Worm (Caenorhabditis elegans): Measurements from ENCODE around the gene ech-1.1.

ech-1.1 gene

ce11 chrV:15384733-15385132 lies 23.4 kb upstream of the ech-1.1 start, which contains the start of gene str-102:
TSS of gene str-102 (plus strand) at chrV:15385033.
- no peak for TF ChIP-seq unc-62 (GFP tag; optimal IDR thresholded peaks at IDR 0.05)
- no peak for TF ChIP-seq lin-15B (tag; optimal IDR thresholded peaks at IDR 0.05)
- no peak for TF ChIP-seq nhr-237 (tag; optimal IDR thresholded peaks at IDR 0.05)
- TF ChIP-seq ceh-82 (tag; optimal IDR thresholded peaks at IDR 0.05) = no peak
- TF ChIP-seq ceh-16 (tag; optimal IDR thresholded peaks at IDR 0.05) = no peak
- TF ChIP-seq fos-1 (tag; optimal IDR thresholded peaks at IDR 0.05) = no peak
- no peak for TF ChIP-seq fkh-2 (tag; optimal IDR thresholded peaks at IDR 0.05)
- TF ChIP-seq nhr-23 (tag; optimal IDR thresholded peaks at IDR 0.05) = no peak
- TF ChIP-seq elt-1 (tag; optimal IDR thresholded peaks at IDR 0.05) = no peak
- no peak for TF ChIP-seq nhr-28 (tag; optimal IDR thresholded peaks at IDR 0.05)

ce11 chrV:15383739-15384138 lies 22.4 kb upstream of the ech-1.1 start, which contains the start of gene str-88:
TSS of gene str-88 (minus strand) at chrV:15383839.
- TF ChIP-seq R02D3.7 (tag; optimal IDR thresholded peaks at IDR 0.05) (no peak), daf-12 (tag; optimal IDR thresholded peaks at IDR 0.05) (no peak), pha-4 (tag; optimal IDR thresholded peaks at IDR 0.05) (no peak), nfya-1 (tag; optimal IDR thresholded peaks at IDR 0.05; ENCODE audit: insufficient read depth) (no peak), ceh-82 (tag; optimal IDR thresholded peaks at IDR 0.05) (no peak), nhr-25 (tag; optimal IDR thresholded peaks at IDR 0.05) (no peak), lsy-12 (tag; optimal IDR thresholded peaks at IDR 0.05) (no peak), ceh-9 (tag; optimal IDR thresholded peaks at IDR 0.05) (no peak), ZK546.5 (tag; optimal IDR thresholded peaks at IDR 0.05) (no peak), egl-27 (tag; optimal IDR thresholded peaks at IDR 0.05) (no peak)

DNA sequence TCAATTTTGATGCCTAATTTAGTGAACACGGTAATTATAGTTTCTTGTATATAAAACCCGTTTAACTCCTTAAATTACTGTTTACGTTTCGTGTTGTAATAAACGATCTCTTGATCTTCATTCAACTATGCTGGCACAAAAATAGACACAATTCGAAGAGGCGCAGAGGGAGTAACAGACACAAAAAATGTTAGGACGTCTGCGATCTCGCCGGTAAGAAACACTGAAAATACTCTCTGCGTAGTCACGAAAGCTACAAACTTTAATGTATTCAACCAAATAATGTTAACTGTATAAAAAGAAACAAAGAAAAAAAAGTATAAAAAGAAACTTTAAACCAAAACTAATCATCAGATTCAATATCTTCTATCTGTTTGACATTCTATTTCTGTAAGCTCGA lies 19.5 kb upstream of the ech-1.1 start, which contains the start of gene dhs-23:
TSS of gene dhs-23 (plus strand) at position 363 of the 400 bp plus-strand sequence.
- no peak for TF ChIP-seq ceh-82 (tag; optimal IDR thresholded peaks at IDR 0.05)
- TF ChIP-seq ceh-16 (tag; optimal IDR thresholded peaks at IDR 0.05) = no peak
- no peak for TF ChIP-seq elt-3 (tag; optimal IDR thresholded peaks at IDR 0.05)
- TF ChIP-seq egl-5 (tag; optimal IDR thresholded peaks at IDR 0.05) = no peak
- TF ChIP-seq nhr-43 (tag; optimal IDR thresholded peaks at IDR 0.05; ENCODE audit: poor library complexity, severe bottlenecking) = no peak
- no peak for TF ChIP-seq fkh-10 (GFP tag; optimal IDR thresholded peaks at IDR 0.05)
- no peak for TF ChIP-seq ceh-28 (tag; optimal IDR thresholded peaks at IDR 0.05)
- TF ChIP-seq zag-1 (tag; optimal IDR thresholded peaks at IDR 0.05) = no peak

DNA sequence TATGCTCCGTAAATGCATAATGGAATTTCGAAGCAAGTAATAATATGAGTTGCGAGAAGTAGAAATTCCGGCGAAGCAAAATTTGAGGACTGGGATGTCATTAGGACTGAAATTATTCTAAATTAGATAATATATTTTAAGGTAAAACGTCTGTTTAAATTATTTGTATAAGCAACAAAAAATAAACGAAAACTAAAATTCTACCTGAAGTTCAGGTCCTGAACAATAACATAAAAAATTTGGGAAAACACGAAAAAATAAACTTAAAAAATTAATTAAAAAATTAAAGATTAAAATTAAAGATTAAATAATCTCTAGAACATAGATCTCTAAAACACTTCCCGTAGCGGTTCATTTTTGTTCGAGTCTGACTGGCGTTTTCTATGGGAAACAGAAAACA lies 18.5 kb upstream of the ech-1.1 start, which contains the start of gene srh-251:
TSS of gene srh-251 (minus strand) at position 101 of the 400 bp plus-strand sequence.
- no peak for TF ChIP-seq ama-1 (optimal IDR thresholded peaks at IDR 0.05)
- TF ChIP-seq nhr-28 (tag; optimal IDR thresholded peaks at IDR 0.05) = no peak

- no peak for TF ChIP-seq zag-1 (tag; optimal IDR thresholded peaks at IDR 0.05)
- no peak for TF ChIP-seq elt-3 (tag; optimal IDR thresholded peaks at IDR 0.05)
- TF ChIP-seq nhr-43 (tag; optimal IDR thresholded peaks at IDR 0.05; ENCODE audit: poor library complexity, severe bottlenecking) = no peak
- no peak for TF ChIP-seq aly-2 (tag; optimal IDR thresholded peaks at IDR 0.05)
- TF ChIP-seq daf-12 (tag; optimal IDR thresholded peaks at IDR 0.05) = no peak
- TF ChIP-seq ceh-9 (tag; optimal IDR thresholded peaks at IDR 0.05) = no peak
- TF ChIP-seq elt-1 (tag; optimal IDR thresholded peaks at IDR 0.05) = no peak
- no peak for TF ChIP-seq tbx-2 (tag; optimal IDR thresholded peaks at IDR 0.05)
- no peak for TF ChIP-seq ZK546.5 (tag; optimal IDR thresholded peaks at IDR 0.05)
- TF ChIP-seq unc-62 (GFP tag; optimal IDR thresholded peaks at IDR 0.05) = no peak
- no peak for TF ChIP-seq mml-1 (tag; optimal IDR thresholded peaks at IDR 0.05)
- TF ChIP-seq ceh-82 (tag; optimal IDR thresholded peaks at IDR 0.05) = no peak
- no peak for TF ChIP-seq nhr-25 (tag; optimal IDR thresholded peaks at IDR 0.05)
- no peak for TF ChIP-seq nhr-67 (tag; optimal IDR thresholded peaks at IDR 0.05)
- no peak for TF ChIP-seq ceh-16 (tag; optimal IDR thresholded peaks at IDR 0.05)
Observed at ce11 chrV:15377903-15378302, 16.6 kb upstream of the ech-1.1 start, which contains the start of gene srh-122. TSS of gene srh-122 (minus strand) at chrV:15378003.

DNA sequence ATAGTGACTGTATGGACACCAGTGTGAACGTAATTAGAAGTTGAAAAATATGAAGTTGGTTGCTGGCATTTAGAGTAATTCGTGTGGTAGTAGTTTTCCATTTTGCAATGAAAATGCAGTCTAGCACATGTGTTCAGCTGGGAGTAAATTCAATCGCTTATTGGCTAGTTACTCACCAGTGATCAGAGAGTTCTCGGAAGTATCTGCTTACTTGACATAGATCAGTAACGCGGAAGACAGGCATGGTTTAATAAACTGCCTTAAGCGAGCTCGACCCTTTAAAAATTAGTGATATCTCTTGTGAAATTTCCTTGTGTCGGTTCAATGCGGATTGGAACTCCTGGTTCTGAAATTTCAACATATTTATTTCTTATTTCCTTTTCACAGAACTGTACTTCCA lies 14.9 kb upstream of the ech-1.1 start, which contains the start of gene srh-52:
TSS of gene srh-52 (minus strand) at position 101 of the 400 bp plus-strand sequence.
- no peak for TF ChIP-seq aly-2 (tag; optimal IDR thresholded peaks at IDR 0.05)
- no peak for TF ChIP-seq nhr-237 (tag; optimal IDR thresholded peaks at IDR 0.05)
- TF ChIP-seq fkh-10 (GFP tag; optimal IDR thresholded peaks at IDR 0.05) = no peak
- no peak for TF ChIP-seq nhr-11 (tag; optimal IDR thresholded peaks at IDR 0.05)
- TF ChIP-seq ceh-16 (tag; optimal IDR thresholded peaks at IDR 0.05) = no peak
- no peak for TF ChIP-seq nhr-25 (tag; optimal IDR thresholded peaks at IDR 0.05)
- TF ChIP-seq lin-39 (tag; optimal IDR thresholded peaks at IDR 0.05) = no peak
- no peak for TF ChIP-seq lin-15B (tag; optimal IDR thresholded peaks at IDR 0.05)
- no peak for TF ChIP-seq nfya-1 (tag; optimal IDR thresholded peaks at IDR 0.05; ENCODE audit: insufficient read depth)
- no peak for TF ChIP-seq nhr-76 (tag; optimal IDR thresholded peaks at IDR 0.05)
- TF ChIP-seq nhr-12 (tag; optimal IDR thresholded peaks at IDR 0.05) = no peak
- TF ChIP-seq jun-1 (tag; optimal IDR thresholded peaks at IDR 0.05) = no peak
- TF ChIP-seq unc-62 (GFP tag; optimal IDR thresholded peaks at IDR 0.05) = no peak
- TF ChIP-seq fos-1 (tag; optimal IDR thresholded peaks at IDR 0.05) = no peak
- TF ChIP-seq zag-1 (tag; optimal IDR thresholded peaks at IDR 0.05) = no peak
- TF ChIP-seq skn-1 (tag; optimal IDR thresholded peaks at IDR 0.05) = no peak

Data from whole organism, L3 larva.